Worm (Caenorhabditis elegans) whole organism, early embryonic: ENCODE measurements around the gene scrm-3.

ENCODE experiments used
- B0310.2 ChIP-seq: sonication (generic microtip); optimal IDR thresholded peaks from 2 replicates; lab custom pipeline; 2016; ENCODE audit warnings: mild to moderate bottlenecking, missing genetic modification characterization, missing compliant biosample characterization
- F13C5.2 ChIP-seq: sonication (generic microtip); optimal IDR thresholded peaks from 2 replicates; lab custom pipeline; 2017; ENCODE audit warnings: mild to moderate bottlenecking, missing genetic modification characterization, inconsistent platforms, missing compliant biosample characterization
- aly-1 ChIP-seq: sonication (generic microtip); optimal IDR thresholded peaks from 2 replicates; lab custom pipeline; 2016; ENCODE audit warnings: missing genetic modification characterization, missing compliant biosample characterization
- ama-1 ChIP-seq: fragments of 150-350 bp; optimal IDR thresholded peaks from 2 replicates; lab custom pipeline; 2014
- ceh-13 ChIP-seq: fragments of 200-800 bp; sonication (Bioruptor generic); optimal IDR thresholded peaks from 2 replicates; lab custom pipeline; 2018; ENCODE audit warnings: mild to moderate bottlenecking, missing genetic modification characterization, missing compliant biosample characterization
- ceh-36 ChIP-seq: sonication (generic microtip); optimal IDR thresholded peaks from 2 replicates; lab custom pipeline; 2016; ENCODE audit warnings: missing genetic modification characterization, inconsistent platforms, missing compliant biosample characterization
- ets-7 ChIP-seq: sonication (generic microtip); optimal IDR thresholded peaks from 2 replicates; lab custom pipeline; 2016; ENCODE audit warnings: missing genotype, missing genetic modification characterization, missing compliant biosample characterization
- flt-1 ChIP-seq: fragments of 200-800 bp; sonication (Bioruptor generic); IDR thresholded peaks from 2 replicates; pipeline ENCODE4 v1.3.6; 2022; ENCODE audit warnings: missing genetic modification characterization, missing compliant biosample characterization
- hmbx-1 ChIP-seq: sonication (generic microtip); optimal IDR thresholded peaks from 2 replicates; lab custom pipeline; 2016; ENCODE audit warnings: mild to moderate bottlenecking, missing genetic modification characterization, missing compliant biosample characterization
- hmg-4 ChIP-seq: fragments of 200-800 bp; sonication (Bioruptor generic); optimal IDR thresholded peaks from 2 replicates; lab custom pipeline; 2018; ENCODE audit warnings: mild to moderate bottlenecking, missing genetic modification characterization, missing compliant biosample characterization
- hnd-1 ChIP-seq: sonication (generic microtip); optimal IDR thresholded peaks from 2 replicates; lab custom pipeline; 2016; ENCODE audit warnings: missing genetic modification characterization, missing compliant biosample characterization
- pes-1 ChIP-seq: fragments of 200-800 bp; sonication (Bioruptor generic); IDR thresholded peaks from 2 replicates; pipeline ENCODE4 v1.3.6; 2022; ENCODE audit warnings: missing genetic modification reagents, missing genetic modification characterization, missing compliant biosample characterization
- scrt-1 ChIP-seq: fragments of 200-800 bp; sonication (Bioruptor generic); IDR thresholded peaks from 2 replicates; pipeline ENCODE4 v1.3.6; 2022; ENCODE audit warnings: missing genetic modification characterization, missing compliant biosample characterization
- sea-1 ChIP-seq: fragments of 200-800 bp; sonication (Bioruptor generic); conservative IDR thresholded peaks from 2 replicates; pipeline ENCODE4 v1.3.6; 2022; ENCODE audit warnings: missing genetic modification characterization, missing compliant biosample characterization
- tbx-11 ChIP-seq: fragments of 200-800 bp; sonication (Bioruptor generic); IDR thresholded peaks from 2 replicates; pipeline ENCODE4 v1.3.6; 2022; ENCODE audit warnings: missing genetic modification characterization, missing compliant biosample characterization
- tbx-37 ChIP-seq: fragments of 200-800 bp; sonication (Bioruptor generic); conservative IDR thresholded peaks from 2 replicates; pipeline ENCODE4 v1.3.6; 2022; ENCODE audit warnings: missing genetic modification reagents, missing genetic modification characterization, missing compliant biosample characterization
- tra-4 ChIP-seq: sonication (generic microtip); optimal IDR thresholded peaks from 2 replicates; lab custom pipeline; 2017; ENCODE audit warnings: missing genetic modification characterization, missing compliant biosample characterization

Gene scrm-3

DNA sequence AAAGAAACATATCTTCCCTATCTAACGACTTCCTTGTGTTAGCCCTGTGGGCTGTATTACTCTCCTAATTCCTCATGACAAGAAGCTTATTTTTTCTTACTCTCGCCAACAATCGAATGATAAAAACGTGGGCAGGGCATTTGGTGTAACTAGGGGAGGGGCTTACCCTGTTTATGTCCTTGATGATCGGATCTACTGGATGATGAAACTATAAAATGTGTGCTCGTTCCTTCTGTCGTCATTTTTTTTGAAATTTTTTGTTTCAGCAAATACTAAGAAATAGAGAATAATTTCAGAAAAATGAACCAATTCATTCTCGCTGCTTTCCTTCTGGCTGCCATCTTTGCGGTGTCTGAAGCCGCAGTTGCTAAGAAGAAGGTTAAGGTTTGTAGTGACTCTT is 14.5 kb downstream of the scrm-3 start, which contains the start of gene C17B7.3:
C17B7.3 (plus strand) TSS at position 301 of the 400 bp plus-strand sequence.
- TF ChIP-seq scrt-1 (GFP tag; lab: Robert Waterston, UW) (no peak), hnd-1 (no peak), hmg-4 (GFP tag; lab: Kevin White, UChicago) (no peak)

DNA sequence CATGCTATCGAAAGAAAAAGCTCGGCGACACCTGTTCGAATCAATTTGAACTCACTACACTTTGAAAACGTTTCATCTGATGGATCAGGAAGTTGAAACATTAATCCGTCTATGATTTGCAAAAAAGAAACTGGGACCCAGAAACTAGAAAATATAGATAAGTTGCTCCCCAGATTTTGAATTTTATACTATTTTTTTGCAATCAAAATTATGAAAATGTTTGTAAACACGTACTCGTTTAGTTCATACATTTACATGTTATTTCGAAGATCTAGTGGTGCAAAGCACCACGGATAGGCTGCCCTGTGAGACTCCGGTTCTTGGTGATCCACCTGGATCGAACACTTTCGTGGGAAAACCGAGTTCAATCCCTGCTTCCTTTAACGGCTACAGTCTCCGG is 15.1 kb downstream of the scrm-3 start, which contains the start of gene C17B7.10:
C17B7.10 (minus strand) TSS at position 101 of the 400 bp plus-strand sequence.
- TF ChIP-seq tbx-11 (no peak), hmg-4 (GFP tag; lab: Kevin White, UChicago) (no peak), hnd-1 (no peak), tra-4 (tag; lab: Kevin White, UChicago) (no peak), flt-1 (GFP tag; lab: Robert Waterston, UW) (no peak), aly-1 (no peak), tbx-37 (GFP tag; lab: Robert Waterston, UW) (no peak), scrt-1 (GFP tag; lab: Robert Waterston, UW) (no peak), ets-7 (tag; lab: Kevin White, UChicago) (no peak), ceh-13 (no peak), ceh-36 (tag; lab: Kevin White, UChicago) (no peak), hmbx-1 (no peak), pes-1 (no peak), B0310.2 (tag; lab: Kevin White, UChicago) (no peak), ama-1 (lab: Kevin White, UChicago) (no peak), sea-1 (GFP tag; lab: Robert Waterston, UW) (no peak)

DNA sequence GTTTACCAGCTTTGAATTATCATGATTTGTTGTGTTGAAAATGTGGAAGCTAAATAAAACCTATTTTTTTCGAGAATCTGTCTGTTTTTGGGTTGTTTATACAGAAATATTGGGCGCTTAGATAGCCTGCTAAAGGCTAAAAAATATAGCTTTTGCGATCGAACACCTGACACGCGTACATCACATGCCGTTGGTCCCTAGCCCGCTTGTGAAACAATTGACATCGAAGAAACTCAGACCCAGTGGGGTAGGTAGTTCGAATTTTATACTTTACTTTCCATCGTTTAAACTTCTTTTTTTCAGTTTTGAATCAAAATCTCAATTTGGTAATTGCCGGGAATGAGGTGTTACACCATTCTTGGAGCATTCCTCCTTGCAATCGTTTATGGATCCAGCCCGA is 18.0 kb downstream of the scrm-3 start, which contains the start of gene C17B7.4:
C17B7.4 (plus strand) TSS at position 301 of the 400 bp plus-strand sequence.
- TF ChIP-seq hmg-4 (GFP tag; lab: Kevin White, UChicago) (no peak), F13C5.2 (no peak), pes-1 (no peak), ama-1 (lab: Kevin White, UChicago) (no peak), sea-1 (GFP tag; lab: Robert Waterston, UW) (no peak), B0310.2 (tag; lab: Kevin White, UChicago) (no peak), tbx-11 (no peak), tra-4 (tag; lab: Kevin White, UChicago) (no peak), aly-1 (no peak), tbx-37 (GFP tag; lab: Robert Waterston, UW) (no peak), flt-1 (GFP tag; lab: Robert Waterston, UW) (no peak), ceh-36 (tag; lab: Kevin White, UChicago) (no peak), hnd-1 (no peak), scrt-1 (GFP tag; lab: Robert Waterston, UW) (no peak), ceh-13 (no peak)

- TF ChIP-seq scrt-1 (GFP tag; lab: Robert Waterston, UW) (no peak), tra-4 (tag; lab: Kevin White, UChicago) (no peak), hmg-4 (GFP tag; lab: Kevin White, UChicago) (no peak), F13C5.2 (no peak), pes-1 (no peak), sea-1 (GFP tag; lab: Robert Waterston, UW) (no peak), ceh-13 (no peak), tbx-37 (GFP tag; lab: Robert Waterston, UW) (no peak), flt-1 (GFP tag; lab: Robert Waterston, UW) (no peak)
These were observed 23.7 kb downstream of the scrm-3 start, which contains the start of gene C17B7.5 for ce11 chrV:3333334-3333733. Gene C17B7.5 (plus strand): TSS chrV:3333634.

DNA sequence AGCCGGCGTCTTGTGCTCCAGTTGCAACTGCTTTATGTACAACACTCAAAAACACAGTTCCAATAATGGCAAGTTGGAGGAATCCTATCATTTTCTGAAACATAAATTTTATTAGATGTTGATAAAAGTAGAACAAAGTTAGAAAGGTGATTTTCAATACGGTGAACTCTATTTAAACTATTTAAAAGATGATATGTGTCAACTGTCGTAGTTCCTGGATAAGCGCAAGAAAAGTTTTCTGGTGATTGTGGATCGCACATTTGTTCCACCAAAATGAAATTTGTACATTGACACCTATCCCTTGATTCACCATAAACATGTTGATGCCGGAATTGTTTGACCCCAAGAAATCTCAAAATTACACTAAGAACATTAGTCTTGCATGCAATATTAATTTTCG is 25.0 kb downstream of the scrm-3 start, which contains the start of gene C17B7.9:
C17B7.9 (minus strand) TSS at position 101 of the 400 bp plus-strand sequence.
- TF ChIP-seq aly-1 (no peak), tbx-37 (GFP tag; lab: Robert Waterston, UW) (no peak), tra-4 (tag; lab: Kevin White, UChicago) (no peak), pes-1 (no peak), B0310.2 (tag; lab: Kevin White, UChicago) (no peak), flt-1 (GFP tag; lab: Robert Waterston, UW) (no peak), hmbx-1 (no peak), scrt-1 (GFP tag; lab: Robert Waterston, UW) (no peak), sea-1 (GFP tag; lab: Robert Waterston, UW) (no peak)

DNA sequence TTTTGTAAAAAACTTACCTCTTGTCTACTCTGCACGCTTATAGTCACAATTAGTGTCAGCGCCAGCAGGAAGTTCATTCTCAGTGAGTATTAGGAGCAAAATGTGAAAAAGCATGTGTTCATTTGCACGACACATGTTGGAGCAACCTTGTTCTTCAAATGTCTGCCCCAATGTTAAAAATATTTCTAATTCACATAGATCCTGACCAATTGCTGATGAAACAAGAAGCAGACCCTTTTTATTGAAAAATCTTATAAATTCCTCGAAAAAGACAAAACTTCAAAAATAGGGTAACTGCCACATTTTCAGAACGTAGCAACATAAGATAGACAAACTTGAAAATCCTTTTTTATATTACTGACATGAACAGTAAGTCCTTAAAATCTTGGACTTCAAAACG is 32.8 kb downstream of the scrm-3 start, which contains the start of gene C17B7.8:
C17B7.8 (minus strand) TSS at position 101 of the 400 bp plus-strand sequence.
- no peak for TF ChIP-seq hmg-4 (GFP tag; lab: Kevin White, UChicago)
- TF ChIP-seq ama-1 (lab: Kevin White, UChicago): no peak
- no peak for TF ChIP-seq pes-1
- no peak for TF ChIP-seq tbx-11
- no peak for TF ChIP-seq hnd-1
- TF ChIP-seq flt-1 (GFP tag; lab: Robert Waterston, UW): no peak
- TF ChIP-seq ceh-13: no peak
- TF ChIP-seq aly-1: no peak
- TF ChIP-seq tra-4 (tag; lab: Kevin White, UChicago): no peak
- no peak for TF ChIP-seq B0310.2 (tag; lab: Kevin White, UChicago)
- no peak for TF ChIP-seq hmbx-1
- no peak for TF ChIP-seq tbx-37 (GFP tag; lab: Robert Waterston, UW)
- TF ChIP-seq ceh-36 (tag; lab: Kevin White, UChicago): no peak
- no peak for TF ChIP-seq scrt-1 (GFP tag; lab: Robert Waterston, UW)
- TF ChIP-seq sea-1 (GFP tag; lab: Robert Waterston, UW): no peak

- no peak for TF ChIP-seq aly-1
- TF ChIP-seq ceh-13: no peak
- TF ChIP-seq F13C5.2: no peak
- TF ChIP-seq ama-1 (lab: Kevin White, UChicago): no peak
- no peak for TF ChIP-seq B0310.2 (tag; lab: Kevin White, UChicago)
- no peak for TF ChIP-seq hnd-1
- no peak for TF ChIP-seq tbx-37 (GFP tag; lab: Robert Waterston, UW)
- no peak for TF ChIP-seq hmbx-1
- no peak for TF ChIP-seq flt-1 (GFP tag; lab: Robert Waterston, UW)
- no peak for TF ChIP-seq sea-1 (GFP tag; lab: Robert Waterston, UW)
- TF ChIP-seq pes-1: no peak
- no peak for TF ChIP-seq tbx-11
- no peak for TF ChIP-seq ets-7 (tag; lab: Kevin White, UChicago)
These were observed 36.6 kb downstream of the scrm-3 start, which contains the start of gene C17B7.14 for ce11 chrV:3320432-3320831. Gene C17B7.14 (minus strand): TSS chrV:3320532.
